Worm (Caenorhabditis elegans) whole organism, L1 larva: ENCODE results near the gene F11C7.6.

Experiments
- C16A3.4 ChIP-seq: fragments of 150-350 bp; optimal IDR thresholded peaks from 2 replicates; lab custom pipeline; 2014; ENCODE audit warnings: missing biosample characterization, missing genetic modification characterization
- Y116A8C.19 ChIP-seq: sonication (generic microtip); optimal IDR thresholded peaks from 2 replicates; lab custom pipeline; 2016; ENCODE audit warnings: missing compliant biosample characterization, missing genetic modification characterization, borderline replicate concordance
- blmp-1 ChIP-seq: fragments of 150-350 bp; optimal IDR thresholded peaks from 2 replicates; lab custom pipeline; 2014; ENCODE audit warnings: missing biosample characterization, missing genetic modification characterization
- ceh-82 ChIP-seq, 3 experiments: fragments of 150-350 bp in 1 of 3; sonication (generic microtip) in 2 of 3; optimal IDR thresholded peaks; 2 replicates each; lab custom pipeline; 2014 to 2017; ENCODE audit warnings: missing biosample characterization in 3 of 3, missing genetic modification characterization in 3 of 3
- ces-1 ChIP-seq: fragments of 150-350 bp; optimal IDR thresholded peaks from 2 replicates; lab custom pipeline; 2014; ENCODE audit warnings: missing biosample characterization, missing genetic modification reagents, missing genetic modification characterization
- dpl-1 ChIP-seq, 3 experiments: fragments of 150-350 bp in 2 of 3; sonication (generic microtip) in 1 of 3; optimal IDR thresholded peaks; 2 replicates each; lab custom pipeline; 2014 to 2017; ENCODE audit warnings: missing biosample characterization in 3 of 3, missing genetic modification characterization in 3 of 3, missing genetic modification reagents in 3 of 3
- dsc-1 ChIP-seq: sonication (generic microtip); optimal IDR thresholded peaks from 2 replicates; lab custom pipeline; 2016; ENCODE audit warnings: mild to moderate bottlenecking, missing genetic modification characterization, missing compliant biosample characterization
- efl-1 ChIP-seq, 4 experiments: fragments of 150-350 bp; optimal IDR thresholded peaks in 3 of 4; peaks in 1 of 4; 1 replicate in 1 of 4; 2 replicates in 3 of 4; lab custom pipeline; 2014; ENCODE audit warnings: missing biosample characterization in 2 of 4, missing genetic modification characterization in 2 of 4, missing genetic modification reagents in 2 of 4
- egl-27 ChIP-seq, 2 experiments: fragments of 150-350 bp in 1 of 2; sonication (generic microtip); optimal IDR thresholded peaks; 3 replicates each; lab custom pipeline; 2017 to 2018; ENCODE audit warnings: missing biosample characterization in 2 of 2, missing genetic modification characterization in 2 of 2, missing genetic modification reagents in 2 of 2
- elt-2 ChIP-seq: sonication (generic microtip); optimal IDR thresholded peaks from 2 replicates; lab custom pipeline; 2016; ENCODE audit warnings: missing genetic modification characterization, mild to moderate bottlenecking, inconsistent platforms, missing compliant biosample characterization, missing genetic modification reagents
- elt-3 ChIP-seq, 6 experiments: fragments of 150-350 bp in 1 of 6; sonication (generic microtip); optimal IDR thresholded peaks; 2 replicates each; lab custom pipeline; 2017 to 2018; ENCODE audit warnings: missing biosample characterization in 6 of 6, missing genetic modification characterization in 6 of 6, inconsistent platforms in 1 of 6
- fkh-4 ChIP-seq: sonication (generic microtip); optimal IDR thresholded peaks from 2 replicates; lab custom pipeline; 2016; ENCODE audit warnings: missing compliant biosample characterization, missing genetic modification characterization, borderline replicate concordance
- fkh-8 ChIP-seq: sonication (generic microtip); optimal IDR thresholded peaks from 2 replicates; lab custom pipeline; 2016; ENCODE audit warnings: mild to moderate bottlenecking, missing genetic modification characterization, missing compliant biosample characterization
- fos-1 ChIP-seq: fragments of 150-350 bp; optimal IDR thresholded peaks from 2 replicates; lab custom pipeline; 2014; ENCODE audit warnings: missing biosample characterization, missing genetic modification characterization
- grh-1 ChIP-seq: fragments of 200-800 bp; sonication (Bioruptor generic); IDR thresholded peaks from 2 replicates; pipeline ENCODE4 v1.3.6; 2022; ENCODE audit warnings: missing genetic modification reagents, missing genetic modification characterization, missing compliant biosample characterization
- hlh-17 ChIP-seq: fragments of 200-800 bp; sonication (Bioruptor generic); optimal IDR thresholded peaks from 2 replicates; lab custom pipeline; 2018; ENCODE audit warnings: missing genetic modification characterization, mild to moderate bottlenecking, missing compliant biosample characterization, moderate library complexity, borderline replicate concordance
- hpl-2 ChIP-seq: fragments of 150-350 bp; optimal IDR thresholded peaks from 2 replicates; lab custom pipeline; 2014; ENCODE audit warnings: missing biosample characterization, missing genetic modification reagents, missing genetic modification characterization
- irx-1 ChIP-seq: sonication (generic microtip); optimal IDR thresholded peaks from 2 replicates; lab custom pipeline; 2016; ENCODE audit warnings: missing genetic modification characterization, missing compliant biosample characterization
- isw-1 ChIP-seq: fragments of 200-800 bp; sonication (Bioruptor generic); IDR thresholded peaks from 2 replicates; pipeline ENCODE4 v1.3.6; 2022; ENCODE audit warnings: missing genetic modification characterization, missing compliant biosample characterization
- lin-13 ChIP-seq: fragments of 150-350 bp; optimal IDR thresholded peaks from 2 replicates; lab custom pipeline; 2014; ENCODE audit warnings: missing biosample characterization, missing genetic modification reagents, missing genetic modification characterization
- lin-14 ChIP-seq: fragments of 200-800 bp; sonication (Bioruptor generic); optimal IDR thresholded peaks from 2 replicates; lab custom pipeline; 2018; ENCODE audit warnings: mild to moderate bottlenecking, missing genetic modification characterization, moderate library complexity, missing compliant biosample characterization
- lin-35 ChIP-seq, 2 experiments: fragments of 150-350 bp; optimal IDR thresholded peaks; 2 replicates each; lab custom pipeline; 2014; ENCODE audit warnings: missing biosample characterization in 2 of 2, missing genetic modification characterization in 2 of 2, missing genetic modification reagents in 2 of 2
- lir-3 ChIP-seq: sonication (generic microtip); optimal IDR thresholded peaks from 2 replicates; lab custom pipeline; 2016; ENCODE audit warnings: mild to moderate bottlenecking, missing genetic modification characterization, moderate library complexity, missing compliant biosample characterization; ENCODE audit not compliant: poor library complexity
- lsy-2 ChIP-seq, 2 experiments: fragments of 150-350 bp; optimal IDR thresholded peaks; 2 replicates each; lab custom pipeline; 2014; ENCODE audit warnings: missing biosample characterization in 2 of 2, missing genetic modification characterization in 2 of 2
- mdl-1 ChIP-seq, 2 experiments: fragments of 150-350 bp; optimal IDR thresholded peaks; 2 replicates each; lab custom pipeline; 2014 to 2017; ENCODE audit warnings: missing biosample characterization in 2 of 2, missing genetic modification characterization in 2 of 2, inconsistent platforms in 1 of 2
- nhr-12 ChIP-seq: sonication (generic microtip); optimal IDR thresholded peaks from 2 replicates; lab custom pipeline; 2017; ENCODE audit warnings: missing biosample characterization, missing genetic modification characterization
- nhr-20 ChIP-seq: sonication (generic microtip); optimal IDR thresholded peaks from 2 replicates; lab custom pipeline; 2016; ENCODE audit warnings: mild to moderate bottlenecking, missing genetic modification characterization, missing compliant biosample characterization
- nhr-28 ChIP-seq: fragments of 150-350 bp; optimal IDR thresholded peaks from 2 replicates; lab custom pipeline; 2014; ENCODE audit warnings: missing biosample characterization, missing genetic modification characterization
- nhr-47 ChIP-seq: sonication (generic microtip); optimal IDR thresholded peaks from 2 replicates; lab custom pipeline; 2016; ENCODE audit warnings: mild to moderate bottlenecking, missing genetic modification characterization, moderate library complexity, missing compliant biosample characterization
- nhr-71 ChIP-seq: sonication (generic microtip); optimal IDR thresholded peaks from 2 replicates; lab custom pipeline; 2016; ENCODE audit warnings: mild to moderate bottlenecking, missing genetic modification characterization, moderate library complexity, missing compliant biosample characterization
- nhr-77 ChIP-seq: fragments of 150-350 bp; optimal IDR thresholded peaks from 2 replicates; lab custom pipeline; 2014; ENCODE audit warnings: missing biosample characterization, missing genetic modification characterization
- nhr-85 ChIP-seq: sonication (generic microtip); peaks from one replicate; lab custom pipeline; 2016; ENCODE audit warnings: missing genetic modification characterization, inconsistent platforms, missing compliant biosample characterization
- nhr-90 ChIP-seq: sonication (generic microtip); optimal IDR thresholded peaks from 2 replicates; lab custom pipeline; 2016; ENCODE audit warnings: mild to moderate bottlenecking, missing genetic modification characterization, missing compliant biosample characterization; ENCODE audit not compliant: poor library complexity
- pag-3 ChIP-seq: sonication (generic microtip); optimal IDR thresholded peaks from 2 replicates; lab custom pipeline; 2017; ENCODE audit warnings: missing genetic modification characterization, mild to moderate bottlenecking, missing compliant biosample characterization, antibody characterized with exemption, borderline replicate concordance; ENCODE audit not compliant: insufficient read depth
- rnt-1 ChIP-seq: sonication (generic microtip); optimal IDR thresholded peaks from 2 replicates; lab custom pipeline; 2016; ENCODE audit warnings: mild to moderate bottlenecking, missing genetic modification characterization, moderate library complexity, missing compliant biosample characterization
- snu-23 ChIP-seq: sonication (generic microtip); optimal IDR thresholded peaks from 2 replicates; lab custom pipeline; 2016; ENCODE audit warnings: missing genetic modification characterization, missing compliant biosample characterization
- sptf-1 ChIP-seq: fragments of 150-350 bp; optimal IDR thresholded peaks from 2 replicates; lab custom pipeline; 2014; ENCODE audit warnings: missing biosample characterization, missing genetic modification characterization
- tbx-2 ChIP-seq: sonication (generic microtip); optimal IDR thresholded peaks from 2 replicates; lab custom pipeline; 2016; ENCODE audit warnings: missing genetic modification characterization, missing compliant biosample characterization
- unc-130 ChIP-seq: fragments of 150-350 bp; optimal IDR thresholded peaks from 2 replicates; lab custom pipeline; 2017; ENCODE audit warnings: missing biosample characterization, missing genetic modification characterization, inconsistent platforms
- unc-30 ChIP-seq: sonication (generic microtip); optimal IDR thresholded peaks from 2 replicates; lab custom pipeline; 2017; ENCODE audit warnings: missing biosample characterization, missing genetic modification characterization
- unc-62 ChIP-seq: fragments of 150-350 bp; optimal IDR thresholded peaks from 2 replicates; lab custom pipeline; 2014; ENCODE audit warnings: missing biosample characterization, missing genetic modification reagents, missing genetic modification characterization
- vab-15 ChIP-seq: sonication (generic microtip); optimal IDR thresholded peaks from 2 replicates; lab custom pipeline; 2017; ENCODE audit warnings: missing genotype, mild to moderate bottlenecking, missing genetic modification characterization, missing compliant biosample characterization
- zag-1 ChIP-seq: fragments of 150-350 bp; optimal IDR thresholded peaks from 2 replicates; lab custom pipeline; 2014; ENCODE audit warnings: missing biosample characterization, missing genetic modification characterization
- zip-4 ChIP-seq: fragments of 200-800 bp; sonication (Bioruptor generic); optimal IDR thresholded peaks from 2 replicates; lab custom pipeline; 2018; ENCODE audit warnings: mild to moderate bottlenecking, missing genetic modification characterization, moderate library complexity, missing compliant biosample characterization
- ztf-11 ChIP-seq, 2 experiments: sonication (generic microtip); optimal IDR thresholded peaks; 2 replicates each; lab custom pipeline; 2016 to 2017; ENCODE audit warnings: missing genetic modification characterization in 2 of 2, missing biosample characterization in 1 of 2, missing compliant biosample characterization in 1 of 2
- ztf-4 ChIP-seq: fragments of 150-350 bp; optimal IDR thresholded peaks from 2 replicates; lab custom pipeline; 2014; ENCODE audit warnings: missing biosample characterization, missing genetic modification characterization

The F11C7.6 gene

DNA sequence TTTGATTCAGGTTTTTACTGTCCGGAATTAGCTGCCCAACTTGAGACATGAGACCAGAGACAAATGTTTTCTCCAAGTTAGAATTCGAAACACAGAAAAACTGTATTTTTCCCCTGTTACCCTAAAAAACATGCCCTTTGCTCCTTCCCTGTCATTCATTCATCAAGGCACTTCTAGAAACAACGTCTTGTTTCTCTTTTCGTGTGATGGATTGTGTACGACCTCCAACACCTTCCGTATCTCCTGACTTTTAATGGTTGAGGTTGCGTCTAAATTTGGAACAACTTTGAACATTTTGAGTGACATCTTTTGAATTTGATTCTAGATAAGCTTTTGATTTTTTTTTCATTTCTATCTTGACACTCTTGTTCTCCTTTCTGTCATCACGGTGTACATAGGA is 21.2 kb downstream of the F11C7.6 start (continued):
- TF ChIP-seq C16A3.4 (tag; lab: Kevin White, UChicago): no peak
- no peak for TF ChIP-seq unc-30
- no peak for TF ChIP-seq blmp-1 (tag; lab: Kevin White, UChicago)
- TF ChIP-seq dpl-1 (GFP tag; optimal IDR thresholded peaks at IDR 0.05; lab: Kevin White, UChicago): no peak
- TF ChIP-seq zip-4 (GFP tag; lab: Kevin White, UChicago): no peak
- no peak for TF ChIP-seq ztf-4

DNA sequence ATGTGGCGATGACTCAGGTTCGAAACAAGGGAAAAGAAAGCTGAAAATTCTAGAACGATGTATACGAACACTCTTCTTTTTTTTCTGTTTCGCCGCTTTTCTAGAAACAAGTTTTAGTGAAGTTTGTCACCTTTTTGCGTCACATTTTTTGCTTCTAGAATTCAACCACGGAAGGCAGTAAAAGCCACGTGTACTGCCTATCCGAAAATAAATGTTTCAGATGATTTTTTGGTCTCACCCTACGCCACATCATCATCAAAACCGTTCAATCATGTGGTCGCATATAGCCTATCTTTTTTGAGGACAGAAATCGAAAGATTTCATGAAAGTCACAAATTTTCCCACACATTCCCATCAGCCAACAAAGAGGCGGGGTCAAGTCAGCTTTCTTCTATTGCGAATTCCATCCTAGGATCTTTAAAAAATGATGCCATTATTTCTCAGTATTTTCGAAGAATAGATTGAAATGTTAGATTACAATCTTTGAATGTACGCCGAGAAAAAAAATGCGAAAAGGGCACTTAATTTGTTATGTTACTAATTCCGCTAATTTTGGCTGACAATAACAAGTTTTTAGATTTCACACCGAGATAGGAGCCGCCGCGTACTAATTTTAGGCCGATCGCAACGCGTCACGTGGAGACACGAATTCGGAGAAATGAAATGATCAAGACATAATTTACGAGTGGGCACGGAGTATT is 22.7 kb downstream of the F11C7.6 start:
- TF ChIP-seq lin-13 (GFP tag; lab: Kevin White, UChicago): peak; percentile 4
- TF ChIP-seq elt-3 (tag; optimal IDR thresholded peaks at IDR 0.05; lab: Kevin White, UChicago): peak in 1 of 6 experiments; percentile 35
- no peak for TF ChIP-seq fkh-8
- no peak for TF ChIP-seq nhr-12
- TF ChIP-seq Y116A8C.19 (tag; lab: Kevin White, UChicago): no peak
- no peak for TF ChIP-seq ztf-11 (tag; optimal IDR thresholded peaks at IDR 0.05; lab: Kevin White, UChicago)
- TF ChIP-seq irx-1 (tag; lab: Kevin White, UChicago): peak; percentile 55
- no peak for TF ChIP-seq nhr-28
- TF ChIP-seq C16A3.4 (tag; lab: Kevin White, UChicago): no peak
- peak; percentile 29 for TF ChIP-seq blmp-1 (tag; lab: Kevin White, UChicago)
- peak; percentile 23 for TF ChIP-seq nhr-90 (tag; lab: Kevin White, UChicago)
- TF ChIP-seq elt-2 (tag; lab: Kevin White, UChicago): no peak
- TF ChIP-seq ceh-82 (tag; optimal IDR thresholded peaks at IDR 0.05; lab: Kevin White, UChicago): no peak
- no peak for TF ChIP-seq sptf-1 (tag; lab: Kevin White, UChicago)
- peak; percentile 67 for TF ChIP-seq nhr-20 (tag; lab: Kevin White, UChicago)
- TF ChIP-seq fos-1 (tag; lab: Kevin White, UChicago): no peak
- TF ChIP-seq lin-14 (GFP tag; lab: Kevin White, UChicago): peak; percentile 46
- TF ChIP-seq unc-62: no peak
- TF ChIP-seq nhr-77 (tag; lab: Kevin White, UChicago): no peak
- TF ChIP-seq mdl-1 (tag; optimal IDR thresholded peaks at IDR 0.05; lab: Kevin White, UChicago): peak in 1 of 2 experiments; percentile 67
- TF ChIP-seq unc-30: no peak
- peak; percentile 92 for TF ChIP-seq nhr-85 (tag; lab: Kevin White, UChicago)
- TF ChIP-seq dsc-1: no peak
- TF ChIP-seq ces-1 (GFP tag; lab: Kevin White, UChicago): no peak
- peak in 1 of 2 experiments; percentile 37 for TF ChIP-seq lin-35 (GFP tag; optimal IDR thresholded peaks at IDR 0.05; lab: Kevin White, UChicago)
- TF ChIP-seq snu-23 (GFP tag; lab: Kevin White, UChicago): peak; percentile 13
- no peak for TF ChIP-seq unc-130 (tag; lab: Kevin White, UChicago)
- 0 out of 2 replicates have a peak, but pooled peaks have one; percentile 26 for TF ChIP-seq grh-1 (GFP tag; lab: Robert Waterston, UW)
- peak; percentile 6 for TF ChIP-seq rnt-1 (tag; lab: Kevin White, UChicago)
- TF ChIP-seq vab-15 (tag; lab: Kevin White, UChicago): no peak
- TF ChIP-seq hlh-17: no peak
- TF ChIP-seq nhr-47 (tag; lab: Kevin White, UChicago): no peak
- TF ChIP-seq nhr-71: peak; percentile 55
- peak; percentile 1 for TF ChIP-seq lir-3 (tag; lab: Kevin White, UChicago)
- no peak for TF ChIP-seq fkh-4
- peak in 1 of 2 experiments; percentile 2 for TF ChIP-seq lsy-2 (tag; optimal IDR thresholded peaks at IDR 0.05; lab: Kevin White, UChicago)
- no peak for TF ChIP-seq zag-1
- no peak for TF ChIP-seq tbx-2
- TF ChIP-seq isw-1 (GFP tag; lab: Robert Waterston, UW): no peak
- TF ChIP-seq pag-3 (tag; lab: Kevin White, UChicago): no peak
- no peak for TF ChIP-seq hpl-2 (GFP tag; lab: Kevin White, UChicago)
- no peak for TF ChIP-seq efl-1 (optimal IDR thresholded peaks at IDR 0.05; lab: Kevin White, UChicago)
- peak in 1 of 2 experiments; percentile 91 for TF ChIP-seq efl-1 (GFP tag; optimal IDR thresholded peaks at IDR 0.05 in 1 of 2; lab: Kevin White, UChicago)
- no peak for TF ChIP-seq egl-27 (tag; optimal IDR thresholded peaks at IDR 0.05; lab: Kevin White, UChicago)
- TF ChIP-seq, all 84 proteins: peak for 17
